Worm (Caenorhabditis elegans): ENCODE results near the gene pod-1.

DNA sequence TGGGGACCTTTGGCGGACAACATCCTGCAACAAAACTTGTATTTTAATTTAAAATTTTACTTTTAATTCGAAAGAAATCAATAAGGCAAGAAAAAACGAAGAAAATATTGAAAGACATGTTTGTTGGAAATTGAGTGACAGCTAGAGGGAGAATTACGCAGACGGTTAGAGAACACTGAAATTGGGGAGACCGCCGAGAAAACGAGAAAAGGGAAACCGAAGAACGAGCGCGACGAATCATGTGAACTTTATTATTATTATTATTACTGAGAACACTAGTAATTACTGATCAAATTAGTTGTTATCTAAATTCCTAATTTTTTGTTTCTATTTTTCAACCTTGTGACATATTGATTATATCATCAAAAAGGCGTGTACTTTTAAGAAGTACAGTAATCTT is 25.1 kb upstream of the pod-1 start, which contains the start of gene mmad-1:
- TF ChIP-seq ceh-82 (tag; optimal IDR thresholded peaks at IDR 0.05) (no peak), fos-1 (tag; optimal IDR thresholded peaks at IDR 0.05) (no peak), nhr-67 (tag; optimal IDR thresholded peaks at IDR 0.05) (no peak), mdl-1 (tag; optimal IDR thresholded peaks at IDR 0.05) (no peak), tbx-2 (tag; optimal IDR thresholded peaks at IDR 0.05) (no peak), nhr-76 (tag; optimal IDR thresholded peaks at IDR 0.05) (no peak), unc-62 (GFP tag; optimal IDR thresholded peaks at IDR 0.05) (peak; percentile 85), lin-15B (tag; optimal IDR thresholded peaks at IDR 0.05) (no peak), pha-4 (tag; optimal IDR thresholded peaks at IDR 0.05) (peak; percentile 76), nhr-25 (tag; optimal IDR thresholded peaks at IDR 0.05) (no peak), egl-27 (tag; optimal IDR thresholded peaks at IDR 0.05) (no peak), nhr-77 (tag; optimal IDR thresholded peaks at IDR 0.05) (no peak), unc-39 (tag; optimal IDR thresholded peaks at IDR 0.05) (no peak), daf-12 (tag; optimal IDR thresholded peaks at IDR 0.05) (no peak)
